Fruit fly (Drosophila melanogaster) whole organism, adult: ENCODE results near the gene CG31233.

Experiments
- Crg-1 ChIP-seq: fragments of 200-800 bp; sonication (Bioruptor generic); optimal IDR thresholded peaks from 2 replicates; lab custom pipeline; 2016; ENCODE audit warnings: missing biosample characterization, missing genetic modification characterization
- Mnt ChIP-seq: fragments of 200-800 bp; sonication (Bioruptor generic); optimal IDR thresholded peaks from 2 replicates; lab custom pipeline; 2016; ENCODE audit warnings: missing biosample characterization, mild to moderate bottlenecking, missing genetic modification characterization
- ovo ChIP-seq: fragments of 200-800 bp; sonication (Bioruptor generic); optimal IDR thresholded peaks from 2 replicates; lab custom pipeline; 2016; ENCODE audit warnings: missing biosample characterization, missing genetic modification characterization
- toe ChIP-seq: fragments of 200-800 bp; sonication (Bioruptor generic); optimal IDR thresholded peaks from 2 replicates; lab custom pipeline; 2016; ENCODE audit warnings: missing biosample characterization, missing genetic modification characterization

- TF ChIP-seq Crg-1 (GFP tag; lab: Kevin White, UChicago) = no peak
- no peak for TF ChIP-seq ovo (GFP tag; lab: Kevin White, UChicago)
- peak; percentile 97 for TF ChIP-seq Mnt
- no peak for TF ChIP-seq toe (GFP tag; lab: Kevin White, UChicago)
These were observed 28.0 kb downstream of the CG31233 start, which contains the start of gene Polr1H for dm6 chr3R:21777660-21778059.
